Fruit fly (Drosophila melanogaster) whole organism, embryonic: ENCODE data around the gene Acyp.
A peak's percentile ranks its signal among the peaks of the same experiment; 100 is the strongest.

Experiments used
- Abd-B ChIP-seq: fragments of 200-800 bp; sonication (Bioruptor generic); optimal IDR thresholded peaks from 2 replicates; lab custom pipeline; 2018; ENCODE audit warnings: missing biosample characterization, mild to moderate bottlenecking, missing genetic modification characterization, moderate library complexity
- Aef1 ChIP-seq: fragments of 200-800 bp; sonication (Bioruptor generic); IDR thresholded peaks from 3 replicates; pipeline ENCODE4 v1.3.6; 2022; ENCODE audit warnings: missing biosample characterization, missing genetic modification characterization
- Blimp-1 ChIP-seq: fragments of 200-800 bp; sonication (Bioruptor generic); optimal IDR thresholded peaks from 3 replicates; lab custom pipeline; 2018; ENCODE audit warnings: missing biosample characterization, missing genetic modification characterization, mild to moderate bottlenecking, moderate library complexity, missing genetic modification reagents
- CG10209 ChIP-seq: fragments of 200-800 bp; sonication (Bioruptor generic); optimal IDR thresholded peaks from 3 replicates; lab custom pipeline; 2017; ENCODE audit warnings: missing biosample characterization, mild to moderate bottlenecking, missing genetic modification characterization, missing genetic modification reagents
- CG10654 ChIP-seq: fragments of 200-800 bp; sonication (Bioruptor generic); optimal IDR thresholded peaks from 2 replicates; lab custom pipeline; 2016; ENCODE audit warnings: missing biosample characterization, missing genetic modification characterization
- CG12155 ChIP-seq: fragments of 200-800 bp; sonication (Bioruptor generic); optimal IDR thresholded peaks from 3 replicates; lab custom pipeline; 2016; ENCODE audit warnings: missing biosample characterization, missing genetic modification characterization
- CG13624 ChIP-seq: fragments of 200-800 bp; sonication (Bioruptor generic); optimal IDR thresholded peaks from 2 replicates; lab custom pipeline; 2016; ENCODE audit warnings: missing biosample characterization, missing genetic modification characterization
- CG1529 ChIP-seq: fragments of 200-800 bp; sonication (Bioruptor generic); optimal IDR thresholded peaks from 3 replicates; lab custom pipeline; 2018; ENCODE audit warnings: missing biosample characterization, missing genetic modification characterization
- CG1603 ChIP-seq: fragments of 200-800 bp; sonication (Bioruptor generic); optimal IDR thresholded peaks from 2 replicates; lab custom pipeline; 2019; ENCODE audit warnings: missing biosample characterization, mild to moderate bottlenecking, missing genetic modification characterization, moderate library complexity
- CG1647 ChIP-seq: fragments of 200-800 bp; sonication (Bioruptor generic); optimal IDR thresholded peaks from 3 replicates; lab custom pipeline; 2016; ENCODE audit warnings: missing biosample characterization, missing genetic modification characterization
- CG17186 ChIP-seq: fragments of 200-800 bp; sonication (Bioruptor generic); optimal IDR thresholded peaks from 3 replicates; lab custom pipeline; 2017; ENCODE audit warnings: missing biosample characterization, missing genetic modification reagents, missing genetic modification characterization
- CG18619 ChIP-seq: fragments of 200-800 bp; sonication (Bioruptor generic); optimal IDR thresholded peaks from 3 replicates; lab custom pipeline; 2017; ENCODE audit warnings: missing biosample characterization, mild to moderate bottlenecking, missing genetic modification characterization
- CG3163 ChIP-seq: fragments of 200-800 bp; sonication (Bioruptor generic); optimal IDR thresholded peaks from 3 replicates; lab custom pipeline; 2016; ENCODE audit warnings: missing biosample characterization, missing genetic modification characterization
- CG32767 ChIP-seq: fragments of 200-800 bp; sonication (Bioruptor generic); IDR thresholded peaks from 2 replicates; pipeline ENCODE4 v1.3.6; 2022; ENCODE audit warnings: missing biosample characterization, missing genetic modification characterization
- CG3281 ChIP-seq: fragments of 200-800 bp; sonication (Bioruptor generic); optimal IDR thresholded peaks from 3 replicates; lab custom pipeline; 2017; ENCODE audit warnings: missing biosample characterization, mild to moderate bottlenecking, missing genetic modification characterization
- CG33213 ChIP-seq: fragments of 200-800 bp; sonication (Bioruptor generic); optimal IDR thresholded peaks from 3 replicates; lab custom pipeline; 2016; ENCODE audit warnings: missing biosample characterization, missing genetic modification characterization
- Chrac-16 ChIP-seq: fragments of 200-800 bp; sonication (Bioruptor generic); optimal IDR thresholded peaks from 3 replicates; lab custom pipeline; 2016; ENCODE audit warnings: missing biosample characterization, missing genetic modification characterization
- D19A ChIP-seq: fragments of 200-800 bp; optimal IDR thresholded peaks from 3 replicates; lab custom pipeline; 2019; ENCODE audit warnings: missing biosample characterization, mild to moderate bottlenecking, missing genetic modification characterization, moderate library complexity
- Dfd ChIP-seq, 2 experiments: fragments of >200 bp; optimal IDR thresholded peaks; 2 replicates each; lab custom pipeline; 2017; ENCODE audit warnings: missing biosample characterization in 2 of 2, missing genetic modification characterization in 2 of 2
- GATAe ChIP-seq: fragments of 200-800 bp; sonication (Bioruptor generic); conservative IDR thresholded peaks from 2 replicates; pipeline ENCODE4 v1.3.6; 2022; ENCODE audit warnings: missing biosample characterization, missing genetic modification characterization
- HHEX ChIP-seq: fragments of 200-800 bp; sonication (Bioruptor generic); optimal IDR thresholded peaks from 3 replicates; lab custom pipeline; 2017; ENCODE audit warnings: missing biosample characterization, mild to moderate bottlenecking, missing genetic modification characterization, missing genetic modification reagents
- Med ChIP-seq: fragments of 200-800 bp; sonication (Bioruptor generic); peaks from one replicate; lab custom pipeline; 2016; ENCODE audit warnings: missing biosample characterization, missing genetic modification characterization, mild to moderate bottlenecking, inconsistent platforms, moderate library complexity
- Meics ChIP-seq: fragments of 200-800 bp; sonication (Bioruptor generic); optimal IDR thresholded peaks from 2 replicates; lab custom pipeline; 2017; ENCODE audit warnings: missing biosample characterization, mild to moderate bottlenecking, missing genetic modification characterization
- Myb ChIP-seq: fragments of 200-800 bp; sonication (Bioruptor generic); optimal IDR thresholded peaks from 2 replicates; lab custom pipeline; 2016; ENCODE audit warnings: missing biosample characterization, missing genetic modification characterization
- Opbp ChIP-seq: fragments of 200-800 bp; sonication (Bioruptor generic); IDR thresholded peaks from 3 replicates; pipeline ENCODE4 v1.3.6; 2022; ENCODE audit warnings: missing biosample characterization, missing genetic modification characterization; ENCODE audit not compliant: partially characterized antibody
- Side ChIP-seq: fragments of 200-800 bp; sonication (Bioruptor generic); optimal IDR thresholded peaks from 2 replicates; lab custom pipeline; 2016; ENCODE audit warnings: missing biosample characterization, missing genetic modification characterization
- Sin3A ChIP-seq: fragments of >200 bp; optimal IDR thresholded peaks from 2 replicates; lab custom pipeline; 2018
- YL-1 ChIP-seq: fragments of 200-800 bp; sonication (Bioruptor generic); optimal IDR thresholded peaks from 3 replicates; lab custom pipeline; 2017; ENCODE audit warnings: missing biosample characterization, mild to moderate bottlenecking, missing genetic modification characterization
- ase ChIP-seq: fragments of 200-800 bp; sonication (Bioruptor generic); IDR thresholded peaks from 3 replicates; pipeline ENCODE4 v1.3.6; 2022; ENCODE audit warnings: missing biosample characterization, missing genetic modification characterization
- bigmax ChIP-seq: fragments of 200-800 bp; sonication (Bioruptor generic); optimal IDR thresholded peaks from 2 replicates; lab custom pipeline; 2018; ENCODE audit warnings: missing biosample characterization, mild to moderate bottlenecking, missing genetic modification characterization
- btn ChIP-seq: fragments of 200-800 bp; sonication (Bioruptor generic); optimal IDR thresholded peaks from 2 replicates; lab custom pipeline; 2016; ENCODE audit warnings: missing biosample characterization, missing genetic modification characterization
- cas ChIP-seq: fragments of 200-800 bp; sonication (Bioruptor generic); IDR thresholded peaks from 2 replicates; pipeline ENCODE4 v1.3.6; 2022; ENCODE audit warnings: missing biosample characterization, missing genetic modification characterization
- chinmo ChIP-seq: fragments of 200-800 bp; sonication (Bioruptor generic); IDR thresholded peaks from 4 replicates; pipeline ENCODE4 v1.3.6; 2022; ENCODE audit warnings: missing biosample characterization, missing genetic modification characterization; ENCODE audit not compliant: partially characterized antibody
- dan ChIP-seq: fragments of 200-800 bp; sonication (Bioruptor generic); IDR thresholded peaks from 2 replicates; pipeline ENCODE4 v1.3.6; 2022; ENCODE audit warnings: missing biosample characterization, missing genetic modification characterization
- ftz-f1 ChIP-seq: fragments of 200-800 bp; sonication (Bioruptor generic); optimal IDR thresholded peaks from 2 replicates; lab custom pipeline; 2016; ENCODE audit warnings: missing biosample characterization, missing genetic modification characterization
- her ChIP-seq: fragments of 200-800 bp; sonication (Bioruptor generic); optimal IDR thresholded peaks from 2 replicates; lab custom pipeline; 2016; ENCODE audit warnings: missing biosample characterization, missing genetic modification characterization
- klu ChIP-seq: fragments of 200-800 bp; sonication (Bioruptor generic); IDR thresholded peaks from 2 replicates; pipeline ENCODE4 v1.3.6; 2022; ENCODE audit warnings: missing biosample characterization, missing genetic modification characterization
- knrl ChIP-seq: fragments of 200-800 bp; sonication (Bioruptor generic); IDR thresholded peaks from 3 replicates; pipeline ENCODE4 v1.3.6; 2022; ENCODE audit warnings: missing biosample characterization, missing genetic modification characterization; ENCODE audit not compliant: partially characterized antibody
- nmo ChIP-seq: fragments of 200-800 bp; sonication (Bioruptor generic); optimal IDR thresholded peaks from 2 replicates; lab custom pipeline; 2018; ENCODE audit warnings: missing biosample characterization, mild to moderate bottlenecking, missing genetic modification characterization, moderate library complexity
- nom ChIP-seq: fragments of 200-800 bp; sonication (Bioruptor generic); optimal IDR thresholded peaks from 2 replicates; lab custom pipeline; 2017; ENCODE audit warnings: missing biosample characterization, missing genetic modification characterization, mild to moderate bottlenecking, moderate library complexity, missing genetic modification reagents
- odd ChIP-seq: fragments of 200-800 bp; sonication (Bioruptor generic); optimal IDR thresholded peaks from 2 replicates; lab custom pipeline; 2017; ENCODE audit warnings: missing biosample characterization, mild to moderate bottlenecking, missing genetic modification characterization
- pan ChIP-seq, 4 experiments: fragments of >200 bp in 3 of 4; fragments of 200-800 bp in 1 of 4; sonication (Bioruptor generic) in 1 of 4; optimal IDR thresholded peaks in 3 of 4; IDR thresholded peaks in 1 of 4; 2 replicates each; pipeline versions ENCODE4 v1.3.6 to Lab custom; 2017 to 2022; ENCODE audit warnings: missing biosample characterization in 2 of 4, missing genetic modification characterization in 2 of 4, mixed read lengths in 1 of 4
- pita ChIP-seq: fragments of 200-800 bp; sonication (Bioruptor generic); optimal IDR thresholded peaks from 2 replicates; lab custom pipeline; 2017; ENCODE audit warnings: missing biosample characterization, mild to moderate bottlenecking, missing genetic modification characterization
- rib ChIP-seq: fragments of 200-800 bp; sonication (Bioruptor generic); IDR thresholded peaks from 2 replicates; pipeline ENCODE4 v1.3.6; 2022; ENCODE audit warnings: missing biosample characterization, missing genetic modification characterization
- slbo ChIP-seq: fragments of 200-800 bp; sonication (Bioruptor generic); IDR thresholded peaks from 2 replicates; pipeline ENCODE4 v1.3.6; 2022; ENCODE audit warnings: missing biosample characterization, missing genetic modification characterization
- so ChIP-seq: fragments of 200-800 bp; sonication (Bioruptor generic); IDR thresholded peaks from 3 replicates; pipeline ENCODE4 v1.3.6; 2022; ENCODE audit warnings: missing biosample characterization, missing genetic modification characterization
- tap ChIP-seq: fragments of 200-800 bp; optimal IDR thresholded peaks from 3 replicates; lab custom pipeline; 2019; ENCODE audit warnings: missing biosample characterization, mild to moderate bottlenecking, missing genetic modification characterization, moderate library complexity
- unc-4 ChIP-seq: fragments of 200-800 bp; sonication (Bioruptor generic); IDR thresholded peaks from 2 replicates; pipeline ENCODE4 v1.3.6; 2022; ENCODE audit warnings: missing biosample characterization, missing genetic modification characterization; ENCODE audit not compliant: partially characterized antibody
- vnd ChIP-seq: fragments of 200-800 bp; sonication (Bioruptor generic); IDR thresholded peaks from 3 replicates; pipeline ENCODE4 v1.3.6; 2022; ENCODE audit warnings: missing biosample characterization, missing genetic modification characterization; ENCODE audit not compliant: partially characterized antibody
- wek ChIP-seq: fragments of 200-800 bp; sonication (Bioruptor generic); optimal IDR thresholded peaks from 3 replicates; lab custom pipeline; 2018; ENCODE audit warnings: missing biosample characterization, mild to moderate bottlenecking, missing genetic modification characterization, moderate library complexity
- yki ChIP-seq: fragments of >200 bp; optimal IDR thresholded peaks from 3 replicates; lab custom pipeline; 2018

Gene Acyp

DNA sequence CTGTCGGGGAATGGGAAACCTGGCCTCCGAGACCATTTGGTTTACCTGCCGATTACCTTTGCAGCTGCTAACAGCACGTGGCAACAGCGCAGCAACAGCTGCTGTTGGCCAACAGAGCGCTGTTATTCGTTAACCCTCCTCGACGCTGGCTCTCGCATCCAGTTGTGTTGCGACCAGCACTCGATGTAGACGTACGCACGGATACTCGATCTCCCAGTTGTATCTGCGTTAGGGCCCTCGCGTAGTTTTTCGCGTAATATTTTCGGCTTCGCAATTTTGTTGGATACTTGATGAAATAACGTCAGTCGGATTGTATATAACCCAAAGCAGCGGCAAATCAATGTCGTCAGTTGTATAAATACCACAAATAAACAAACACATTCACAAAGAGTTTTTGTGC is 33.1 kb upstream of the Acyp start (continued):
- TF ChIP-seq rib (peak; percentile 55; the same call in 1 of the 2 replicates), Aef1 (no peak), odd (no peak), dan (GFP tag; lab: Robert Waterston, UW) (no peak), CG18619 (GFP tag; lab: Kevin White, UChicago) (no peak), Side (GFP tag; lab: Kevin White, UChicago) (peak; percentile 21), knrl (GFP tag; lab: Robert Waterston, UW) (peak; percentile 39; the same call in 2 of the 3 replicates), Dfd (GFP tag; optimal IDR thresholded peaks at IDR 0.05; lab: Kevin White, UChicago) (no peak), CG32767 (GFP tag; lab: Robert Waterston, UW) (no peak), CG10209 (no peak), D19A (tag; lab: Kevin White, UChicago) (no peak), CG3163 (peak; percentile 92), Opbp (GFP tag; lab: Robert Waterston, UW) (peak; percentile 71), CG13624 (GFP tag; lab: Kevin White, UChicago) (peak; percentile 33), Sin3A (no peak), btn (GFP tag; lab: Kevin White, UChicago) (no peak), cas (GFP tag; lab: Robert Waterston, UW) (no peak), so (GFP tag; lab: Robert Waterston, UW) (peak; percentile 48; the same call in 1 of the 3 replicates), CG1603 (tag; lab: Kevin White, UChicago) (no peak), vnd (GFP tag; lab: Robert Waterston, UW) (no peak), pan (optimal IDR thresholded peaks at IDR 0.05; lab: Kevin White, UChicago) (no peak), pan (GFP tag; optimal IDR thresholded peaks at IDR 0.05 in 1 of 2, IDR thresholded peaks at IDR 0.05 in 1 of 2) (peak in 1 of 2 experiments; percentile 51), GATAe (no peak), Myb (GFP tag; lab: Kevin White, UChicago) (no peak), unc-4 (GFP tag; lab: Robert Waterston, UW) (peak; percentile 23; the same call in 1 of the 2 replicates), HHEX (peak; percentile 60), chinmo (GFP tag; lab: Robert Waterston, UW) (peak; percentile 85; the same call in 3 of the 4 replicates), wek (GFP tag; lab: Kevin White, UChicago) (peak; percentile 34), CG12155 (GFP tag; lab: Kevin White, UChicago) (no peak), CG10654 (GFP tag; lab: Kevin White, UChicago) (no peak), YL-1 (GFP tag; lab: Kevin White, UChicago) (no peak), CG1529 (no peak), CG3281 (GFP tag; lab: Kevin White, UChicago) (peak; percentile 14), Chrac-16 (GFP tag; lab: Kevin White, UChicago) (no peak), CG17186 (GFP tag; lab: Kevin White, UChicago) (no peak), Meics (GFP tag; lab: Kevin White, UChicago) (peak; percentile 18), pita (GFP tag; lab: Kevin White, UChicago) (no peak), klu (GFP tag; lab: Robert Waterston, UW) (no peak), CG33213 (GFP tag; lab: Kevin White, UChicago) (peak; percentile 24), Blimp-1 (no peak), ase (GFP tag; lab: Robert Waterston, UW) (no peak), nom (peak; percentile 30), Abd-B (GFP tag; lab: Kevin White, UChicago) (no peak), yki (no peak), tap (no peak), slbo (0 out of 2 replicates have a peak, but pooled peaks have one; percentile 25), ftz-f1 (peak; percentile 23), nmo (GFP tag; lab: Kevin White, UChicago) (no peak), Med (GFP tag; lab: Kevin White, UChicago) (peak; percentile 94), CG1647 (GFP tag; lab: Kevin White, UChicago) (no peak), bigmax (peak; percentile 25), her (GFP tag; lab: Kevin White, UChicago) (peak; percentile 43)
